ENCODE assay signal across 1 fruit fly cellular context in the genomic region with DNA sequence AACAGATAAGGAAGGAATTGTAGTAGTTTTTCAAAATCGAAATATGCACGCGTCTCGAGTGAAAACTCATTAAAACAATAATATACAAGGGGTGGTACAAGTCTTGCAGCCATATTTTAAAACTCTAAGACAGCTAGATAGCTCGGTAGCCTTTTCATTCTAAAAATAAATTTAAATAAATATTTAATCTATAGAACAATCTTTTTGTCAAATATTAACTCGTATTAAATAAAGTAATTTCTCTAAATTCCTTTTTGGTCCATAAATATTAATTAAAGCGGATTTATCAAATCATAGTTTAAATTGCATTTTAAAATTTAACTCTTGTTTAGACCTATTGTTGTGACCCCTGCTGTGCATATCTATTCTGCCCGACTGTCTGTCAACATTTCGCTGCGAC.
TF ChIP-seq lines count a peak whose summit lies in the region.

No protein-coding gene starts in this region.

TF ChIP-seq in whole organism, embryonic, 481 proteins besides CTCF, POLR2A, EP300 and RAD21 (continued from another document and continues in another):
- TF ChIP-seq CG7963 (GFP tag; IDR thresholded peaks at IDR 0.05; lab: Robert Waterston, UW; ENCODE audit: partially characterized antibody): no peak
- TF ChIP-seq CoRest (tag; optimal IDR thresholded peaks at IDR 0.05; lab: Kevin White, UChicago): peak; percentile 77
- TF ChIP-seq knrl (GFP tag; IDR thresholded peaks at IDR 0.05; lab: Robert Waterston, UW; ENCODE audit: partially characterized antibody): no peak
- no peak for TF ChIP-seq CG9215 (GFP tag; IDR thresholded peaks at IDR 0.05; lab: Robert Waterston, UW)
- TF ChIP-seq CG7839 (tag; optimal IDR thresholded peaks at IDR 0.05; lab: Kevin White, UChicago): peak; percentile 77
- TF ChIP-seq Lpt (GFP tag; optimal IDR thresholded peaks at IDR 0.05; lab: Kevin White, UChicago): no peak
- peak; percentile 43 for TF ChIP-seq Meics (GFP tag; optimal IDR thresholded peaks at IDR 0.05; lab: Kevin White, UChicago)
- TF ChIP-seq fd96Cb (tag; optimal IDR thresholded peaks at IDR 0.05; lab: Kevin White, UChicago): peak; percentile 75
- TF ChIP-seq Doc3 (GFP tag; IDR thresholded peaks at IDR 0.05; lab: Robert Waterston, UW; ENCODE audit: partially characterized antibody): no peak
- TF ChIP-seq CG15011 (GFP tag; optimal IDR thresholded peaks at IDR 0.05; lab: Kevin White, UChicago): no peak
- no peak for TF ChIP-seq Atf3 (GFP tag; optimal IDR thresholded peaks at IDR 0.05; lab: Kevin White, UChicago)
- no peak for TF ChIP-seq pfk (GFP tag; optimal IDR thresholded peaks at IDR 0.05; lab: Kevin White, UChicago)
- no peak for TF ChIP-seq CG9932 (GFP tag; IDR thresholded peaks at IDR 0.05; lab: Robert Waterston, UW)
- no peak for TF ChIP-seq CG14860 (GFP tag; IDR thresholded peaks at IDR 0.05; lab: Robert Waterston, UW; ENCODE audit: partially characterized antibody)
- TF ChIP-seq onecut (GFP tag; IDR thresholded peaks at IDR 0.05; lab: Robert Waterston, UW): no peak; the same call in 1 of the 2 replicates
- TF ChIP-seq ERR (GFP tag; optimal IDR thresholded peaks at IDR 0.05; lab: Kevin White, UChicago): no peak
- peak; percentile 81 for TF ChIP-seq CG15696 (tag; optimal IDR thresholded peaks at IDR 0.05; lab: Kevin White, UChicago)
- no peak for TF ChIP-seq CG12769 (tag; optimal IDR thresholded peaks at IDR 0.05; lab: Kevin White, UChicago)
- TF ChIP-seq CG3847 (GFP tag; IDR thresholded peaks at IDR 0.05; lab: Robert Waterston, UW): no peak
- no peak for TF ChIP-seq CG3838 (GFP tag; optimal IDR thresholded peaks at IDR 0.05; lab: Kevin White, UChicago)
- TF ChIP-seq CG8924 (tag; optimal IDR thresholded peaks at IDR 0.05; lab: Kevin White, UChicago): peak; percentile 79
- TF ChIP-seq trh (GFP tag; optimal IDR thresholded peaks at IDR 0.05; lab: Kevin White, UChicago): no peak
- no peak for TF ChIP-seq CG7987 (GFP tag; optimal IDR thresholded peaks at IDR 0.05; lab: Kevin White, UChicago)
- TF ChIP-seq Jarid2 (GFP tag; optimal IDR thresholded peaks at IDR 0.05; lab: Kevin White, UChicago): peak; percentile 7
- TF ChIP-seq CG4360 (GFP tag; IDR thresholded peaks at IDR 0.05; lab: Robert Waterston, UW): no peak
- TF ChIP-seq CG34422 (GFP tag; IDR thresholded peaks at IDR 0.05; lab: Robert Waterston, UW): no peak
- TF ChIP-seq CG2712 (tag; optimal IDR thresholded peaks at IDR 0.05; lab: Kevin White, UChicago): peak; percentile 87
- TF ChIP-seq klu (GFP tag; IDR thresholded peaks at IDR 0.05; lab: Robert Waterston, UW): no peak
- TF ChIP-seq gce (GFP tag; IDR thresholded peaks at IDR 0.05; lab: Robert Waterston, UW): no peak
- TF ChIP-seq tin (GFP tag; optimal IDR thresholded peaks at IDR 0.05; lab: Kevin White, UChicago): peak; percentile 29
- TF ChIP-seq NFAT (GFP tag; IDR thresholded peaks at IDR 0.05; lab: Robert Waterston, UW): no peak
- TF ChIP-seq Ada2b (GFP tag; IDR thresholded peaks at IDR 0.05; lab: Robert Waterston, UW): no peak
- peak; percentile 36 for TF ChIP-seq CG17568 (GFP tag; optimal IDR thresholded peaks at IDR 0.05; lab: Kevin White, UChicago)
- TF ChIP-seq PHDP (tag; optimal IDR thresholded peaks at IDR 0.05; lab: Kevin White, UChicago): peak; percentile 56
- no peak for TF ChIP-seq CG31388 (GFP tag; optimal IDR thresholded peaks at IDR 0.05; lab: Kevin White, UChicago)
- no peak for TF ChIP-seq mirr (GFP tag; optimal IDR thresholded peaks at IDR 0.05; lab: Kevin White, UChicago)
- TF ChIP-seq NfI (GFP tag; optimal IDR thresholded peaks at IDR 0.05; lab: Kevin White, UChicago): no peak
- TF ChIP-seq CG10979 (tag; optimal IDR thresholded peaks at IDR 0.05; lab: Kevin White, UChicago): peak; percentile 90
- no peak for TF ChIP-seq vnd (GFP tag; IDR thresholded peaks at IDR 0.05; lab: Robert Waterston, UW; ENCODE audit: partially characterized antibody)
- no peak for TF ChIP-seq crol (GFP tag; IDR thresholded peaks at IDR 0.05; lab: Robert Waterston, UW)
- no peak for TF ChIP-seq bigmax (GFP tag; optimal IDR thresholded peaks at IDR 0.05; lab: Kevin White, UChicago)
- TF ChIP-seq fd3F (GFP tag; optimal IDR thresholded peaks at IDR 0.05; lab: Kevin White, UChicago): no peak
- peak; percentile 80 for TF ChIP-seq D19A (tag; optimal IDR thresholded peaks at IDR 0.05; lab: Kevin White, UChicago)
- TF ChIP-seq cwo (GFP tag; optimal IDR thresholded peaks at IDR 0.05; lab: Kevin White, UChicago): peak; percentile 6
- peak; percentile 50 for TF ChIP-seq CG4424 (GFP tag; optimal IDR thresholded peaks at IDR 0.05; lab: Kevin White, UChicago)
- TF ChIP-seq CG2199 (GFP tag; IDR thresholded peaks at IDR 0.05; lab: Robert Waterston, UW): no peak
- no peak for TF ChIP-seq CG6175 (GFP tag; IDR thresholded peaks at IDR 0.05; lab: Robert Waterston, UW)
- TF ChIP-seq grau (tag; optimal IDR thresholded peaks at IDR 0.05; lab: Kevin White, UChicago): peak; percentile 73
- peak in 1 of 3 experiments; percentile 93 for TF ChIP-seq lola (GFP tag; optimal IDR thresholded peaks at IDR 0.05; lab: Kevin White, UChicago)
- TF ChIP-seq run (tag; optimal IDR thresholded peaks at IDR 0.05; lab: Kevin White, UChicago): peak; percentile 1
- TF ChIP-seq CG6854 (GFP tag; optimal IDR thresholded peaks at IDR 0.05; lab: Kevin White, UChicago): no peak
- 0 out of 3 replicates have a peak, but pooled peaks have one; percentile 48 for TF ChIP-seq CG11695 (GFP tag; IDR thresholded peaks at IDR 0.05; lab: Robert Waterston, UW)
- no peak for TF ChIP-seq usp (GFP tag; optimal IDR thresholded peaks at IDR 0.05; lab: Kevin White, UChicago)
- peak; percentile 17 for TF ChIP-seq Six4 (GFP tag; optimal IDR thresholded peaks at IDR 0.05; lab: Kevin White, UChicago)
- TF ChIP-seq Bgb (GFP tag; IDR thresholded peaks at IDR 0.05; lab: Robert Waterston, UW; ENCODE audit: partially characterized antibody): no peak
- peak in 1 of 2 experiments; percentile 18 for TF ChIP-seq Hr78 (GFP tag; optimal IDR thresholded peaks at IDR 0.05; lab: Kevin White, UChicago)
- TF ChIP-seq Atf6 (GFP tag; IDR thresholded peaks at IDR 0.05; lab: Robert Waterston, UW): no peak
- no peak for TF ChIP-seq fd64A (GFP tag; optimal IDR thresholded peaks at IDR 0.05; lab: Kevin White, UChicago)
- no peak for TF ChIP-seq CG14667 (GFP tag; IDR thresholded peaks at IDR 0.05; lab: Robert Waterston, UW)
- TF ChIP-seq sens-2 (GFP tag; IDR thresholded peaks at IDR 0.05; lab: Robert Waterston, UW): no peak
- no peak for TF ChIP-seq Kr (GFP tag; optimal IDR thresholded peaks at IDR 0.05; lab: Kevin White, UChicago)
- TF ChIP-seq CG4820 (GFP tag; optimal IDR thresholded peaks at IDR 0.05; lab: Kevin White, UChicago): peak; percentile 47
- no peak for TF ChIP-seq exex (tag; optimal IDR thresholded peaks at IDR 0.05; lab: Kevin White, UChicago)
- no peak for TF ChIP-seq CG2129 (GFP tag; IDR thresholded peaks at IDR 0.05; lab: Robert Waterston, UW; ENCODE audit: partially characterized antibody)
- peak; percentile 44 for TF ChIP-seq CG12104 (GFP tag; optimal IDR thresholded peaks at IDR 0.05; lab: Kevin White, UChicago)
- no peak for TF ChIP-seq HLH4C (GFP tag; IDR thresholded peaks at IDR 0.05; lab: Robert Waterston, UW; ENCODE audit: partially characterized antibody)
- peak; percentile 48 for TF ChIP-seq CG2202 (tag; optimal IDR thresholded peaks at IDR 0.05; lab: Kevin White, UChicago)
- no peak for TF ChIP-seq CG32772 (GFP tag; IDR thresholded peaks at IDR 0.05; lab: Robert Waterston, UW)
- no peak for TF ChIP-seq Bdp1 (GFP tag; optimal IDR thresholded peaks at IDR 0.05; lab: Kevin White, UChicago)
- TF ChIP-seq CG11247 (GFP tag; IDR thresholded peaks at IDR 0.05; lab: Robert Waterston, UW): no peak
- TF ChIP-seq Hey (tag; optimal IDR thresholded peaks at IDR 0.05; lab: Kevin White, UChicago): no peak
- peak; percentile 10 for TF ChIP-seq CG1603 (tag; optimal IDR thresholded peaks at IDR 0.05; lab: Kevin White, UChicago)
- TF ChIP-seq CG10366 (GFP tag; IDR thresholded peaks at IDR 0.05; lab: Robert Waterston, UW): no peak
- TF ChIP-seq CG30403 (GFP tag; optimal IDR thresholded peaks at IDR 0.05; lab: Kevin White, UChicago): peak; percentile 50
- TF ChIP-seq Blimp-1 (GFP tag; optimal IDR thresholded peaks at IDR 0.05; lab: Kevin White, UChicago): peak; percentile 69
- peak; percentile 52 for TF ChIP-seq CG12659 (GFP tag; optimal IDR thresholded peaks at IDR 0.05; lab: Kevin White, UChicago)
- TF ChIP-seq CG1529 (GFP tag; optimal IDR thresholded peaks at IDR 0.05; lab: Kevin White, UChicago): peak; percentile 73
- peak; percentile 47; the same call in 1 of the 2 replicates for TF ChIP-seq Ptx1 (GFP tag; IDR thresholded peaks at IDR 0.05; lab: Robert Waterston, UW)
- TF ChIP-seq CG6813 (GFP tag; optimal IDR thresholded peaks at IDR 0.05; lab: Kevin White, UChicago): peak; percentile 72
- TF ChIP-seq CG17612 (GFP tag; IDR thresholded peaks at IDR 0.05; lab: Robert Waterston, UW): no peak
- no peak for TF ChIP-seq z (GFP tag; IDR thresholded peaks at IDR 0.05; lab: Robert Waterston, UW)
- TF ChIP-seq CG2678 (tag; optimal IDR thresholded peaks at IDR 0.05; lab: Kevin White, UChicago): peak; percentile 80
- no peak for TF ChIP-seq cas (GFP tag; IDR thresholded peaks at IDR 0.05; lab: Robert Waterston, UW)
- TF ChIP-seq CG1233 (GFP tag; optimal IDR thresholded peaks at IDR 0.05; lab: Kevin White, UChicago): peak; percentile 11
- no peak for TF ChIP-seq CG3163 (GFP tag; optimal IDR thresholded peaks at IDR 0.05; lab: Kevin White, UChicago)
- TF ChIP-seq Oaz (GFP tag; IDR thresholded peaks at IDR 0.05; lab: Robert Waterston, UW): no peak
- no peak for TF ChIP-seq Mes4 (GFP tag; optimal IDR thresholded peaks at IDR 0.05; lab: Kevin White, UChicago)
- TF ChIP-seq her (GFP tag; optimal IDR thresholded peaks at IDR 0.05; lab: Kevin White, UChicago): no peak
- TF ChIP-seq CG34376 (GFP tag; optimal IDR thresholded peaks at IDR 0.05; lab: Kevin White, UChicago): no peak
- TF ChIP-seq Sox100B (GFP tag; optimal IDR thresholded peaks at IDR 0.05; lab: Kevin White, UChicago): peak; percentile 82
- TF ChIP-seq Poxn (GFP tag; IDR thresholded peaks at IDR 0.05; lab: Robert Waterston, UW): no peak
- peak; percentile 47 for TF ChIP-seq CG11723 (GFP tag; optimal IDR thresholded peaks at IDR 0.05; lab: Kevin White, UChicago)
- TF ChIP-seq ems (GFP tag; optimal IDR thresholded peaks at IDR 0.05; lab: Kevin White, UChicago): no peak
- no peak for TF ChIP-seq sim (GFP tag; IDR thresholded peaks at IDR 0.05; lab: Robert Waterston, UW)
- TF ChIP-seq cato (GFP tag; optimal IDR thresholded peaks at IDR 0.05; lab: Kevin White, UChicago; ENCODE audit: borderline replicate concordance): peak; percentile 23
- no peak for TF ChIP-seq CG15479 (GFP tag; optimal IDR thresholded peaks at IDR 0.05; lab: Kevin White, UChicago)
- no peak for TF ChIP-seq YL-1 (GFP tag; optimal IDR thresholded peaks at IDR 0.05; lab: Kevin White, UChicago)
- TF ChIP-seq Dip2 (GFP tag; IDR thresholded peaks at IDR 0.05; lab: Robert Waterston, UW): no peak
- TF ChIP-seq Ssrp (tag; optimal IDR thresholded peaks at IDR 0.05; lab: Kevin White, UChicago): peak; percentile 76
- TF ChIP-seq ap (GFP tag; IDR thresholded peaks at IDR 0.05; lab: Robert Waterston, UW): no peak
- no peak for TF ChIP-seq Doc2 (GFP tag; IDR thresholded peaks at IDR 0.05; lab: Robert Waterston, UW)
- TF ChIP-seq Fer3 (tag; optimal IDR thresholded peaks at IDR 0.05; lab: Kevin White, UChicago): peak; percentile 10
- TF ChIP-seq Eip74EF (GFP tag; optimal IDR thresholded peaks at IDR 0.05; lab: Kevin White, UChicago): peak in 1 of 2 experiments; percentile 57
- no peak for TF ChIP-seq grn (GFP tag; optimal IDR thresholded peaks at IDR 0.05; lab: Kevin White, UChicago)
- TF ChIP-seq caup (GFP tag; optimal IDR thresholded peaks at IDR 0.05; lab: Kevin White, UChicago; ENCODE audit: severe bottlenecking): no peak
- TF ChIP-seq C15 (GFP tag; IDR thresholded peaks at IDR 0.05; lab: Robert Waterston, UW): no peak
- TF ChIP-seq abd-A (tag; optimal IDR thresholded peaks at IDR 0.05; lab: Kevin White, UChicago): no peak
- TF ChIP-seq NC2α (GFP tag; optimal IDR thresholded peaks at IDR 0.05; lab: Kevin White, UChicago): no peak
- peak; percentile 51 for TF ChIP-seq CG10431 (GFP tag; optimal IDR thresholded peaks at IDR 0.05; lab: Kevin White, UChicago)
- peak; percentile 79 for TF ChIP-seq nmo (GFP tag; optimal IDR thresholded peaks at IDR 0.05; lab: Kevin White, UChicago)
- TF ChIP-seq CG17385 (GFP tag; optimal IDR thresholded peaks at IDR 0.05; lab: Kevin White, UChicago): peak; percentile 49
- TF ChIP-seq CG1024 (GFP tag; IDR thresholded peaks at IDR 0.05; lab: Robert Waterston, UW): no peak
- no peak for TF ChIP-seq H15 (GFP tag; IDR thresholded peaks at IDR 0.05; lab: Robert Waterston, UW)
- TF ChIP-seq ranshi (GFP tag; IDR thresholded peaks at IDR 0.05; lab: Robert Waterston, UW): 0 out of 2 replicates have a peak, but pooled peaks have one; percentile 39
- TF ChIP-seq yki (optimal IDR thresholded peaks at IDR 0.05; lab: Kevin White, UChicago): no peak
- no peak for TF ChIP-seq CHES-1-like (GFP tag; optimal IDR thresholded peaks at IDR 0.05; lab: Kevin White, UChicago)
- TF ChIP-seq ttk (GFP tag; IDR thresholded peaks at IDR 0.05; lab: Robert Waterston, UW): no peak
- TF ChIP-seq emc (GFP tag; optimal IDR thresholded peaks at IDR 0.05; lab: Kevin White, UChicago): no peak
- TF ChIP-seq CG16813 (GFP tag; IDR thresholded peaks at IDR 0.05; lab: Robert Waterston, UW; ENCODE audit: partially characterized antibody): no peak
- no peak for TF ChIP-seq Bteb2 (GFP tag; optimal IDR thresholded peaks at IDR 0.05; lab: Kevin White, UChicago)
- TF ChIP-seq maf-S (GFP tag; optimal IDR thresholded peaks at IDR 0.05; lab: Kevin White, UChicago): no peak
- TF ChIP-seq hbn (GFP tag; IDR thresholded peaks at IDR 0.05; lab: Robert Waterston, UW; ENCODE audit: partially characterized antibody): no peak
- TF ChIP-seq seq (GFP tag; IDR thresholded peaks at IDR 0.05; lab: Robert Waterston, UW): no peak
- peak; percentile 6 for TF ChIP-seq CG8290 (GFP tag; optimal IDR thresholded peaks at IDR 0.05; lab: Kevin White, UChicago)
- TF ChIP-seq CG8290 (tag; optimal IDR thresholded peaks at IDR 0.05; lab: Kevin White, UChicago): no peak
- no peak for TF ChIP-seq TFAM (GFP tag; optimal IDR thresholded peaks at IDR 0.05; lab: Kevin White, UChicago)
- no peak for TF ChIP-seq CG4707 (GFP tag; optimal IDR thresholded peaks at IDR 0.05; lab: Kevin White, UChicago)
- TF ChIP-seq aop (GFP tag; IDR thresholded peaks at IDR 0.05; lab: Robert Waterston, UW): no peak
- peak; percentile 64 for TF ChIP-seq CG9437 (GFP tag; optimal IDR thresholded peaks at IDR 0.05; lab: Kevin White, UChicago)
- peak; percentile 48 for TF ChIP-seq Lhr (GFP tag; optimal IDR thresholded peaks at IDR 0.05; lab: Kevin White, UChicago)
- TF ChIP-seq CG8944 (GFP tag; optimal IDR thresholded peaks at IDR 0.05; lab: Kevin White, UChicago): no peak
